Fruit fly (Drosophila melanogaster) whole organism, pupa: ENCODE results near the gene CG13793.

Experiments
- CG10348 ChIP-seq: fragments of 200-800 bp; sonication (Bioruptor generic); IDR thresholded peaks from 2 replicates; pipeline ENCODE4 v1.3.6; 2022; ENCODE audit warnings: missing biosample characterization, missing genetic modification characterization
- CG14655 ChIP-seq: fragments of 200-800 bp; sonication (Bioruptor generic); optimal IDR thresholded peaks from 3 replicates; lab custom pipeline; 2017; ENCODE audit warnings: mild to moderate bottlenecking, missing biosample characterization, missing genetic modification reagents, missing genetic modification characterization
- CG17806 ChIP-seq: fragments of 200-800 bp; sonication (Bioruptor generic); optimal IDR thresholded peaks from 2 replicates; lab custom pipeline; 2018; ENCODE audit warnings: missing biosample characterization, mild to moderate bottlenecking, missing genetic modification characterization, moderate library complexity
- CG34367 ChIP-seq: fragments of 200-800 bp; sonication (Bioruptor generic); optimal IDR thresholded peaks from 2 replicates; lab custom pipeline; 2018; ENCODE audit warnings: missing biosample characterization, mild to moderate bottlenecking, missing genetic modification characterization
- CG4496 ChIP-seq: fragments of 200-800 bp; sonication (Bioruptor generic); IDR thresholded peaks from 3 replicates; pipeline ENCODE4 v1.3.6; 2022; ENCODE audit warnings: missing biosample characterization, missing genetic modification characterization
- CG8301 ChIP-seq: fragments of 200-800 bp; sonication (Bioruptor generic); optimal IDR thresholded peaks from 2 replicates; lab custom pipeline; 2018; ENCODE audit warnings: missing biosample characterization, mild to moderate bottlenecking, missing genetic modification characterization
- D1 ChIP-seq: fragments of 200-800 bp; sonication (Bioruptor generic); optimal IDR thresholded peaks from 2 replicates; lab custom pipeline; 2018; ENCODE audit warnings: missing biosample characterization, mild to moderate bottlenecking, missing genetic modification characterization, moderate library complexity
- EcR ChIP-seq: fragments of 200-800 bp; sonication (Bioruptor generic); optimal IDR thresholded peaks from 3 replicates; lab custom pipeline; 2019; ENCODE audit warnings: missing biosample characterization, missing genetic modification characterization, mild to moderate bottlenecking, moderate library complexity, missing genetic modification reagents
- Pif1A ChIP-seq: fragments of 200-800 bp; sonication (Bioruptor generic); optimal IDR thresholded peaks from 3 replicates; lab custom pipeline; 2016; ENCODE audit warnings: missing biosample characterization, missing genetic modification characterization
- Pif1B ChIP-seq: fragments of 200-800 bp; sonication (Bioruptor generic); optimal IDR thresholded peaks from 3 replicates; lab custom pipeline; 2016; ENCODE audit warnings: missing biosample characterization, missing genetic modification characterization
- Snoo ChIP-seq: fragments of 200-800 bp; sonication (Bioruptor generic); optimal IDR thresholded peaks from 3 replicates; lab custom pipeline; 2017; ENCODE audit warnings: missing biosample characterization, mild to moderate bottlenecking, missing genetic modification characterization, inconsistent platforms
- fd96Ca ChIP-seq: fragments of 200-800 bp; sonication (Bioruptor generic); IDR thresholded peaks from 3 replicates; pipeline ENCODE4 v1.3.6; 2022; ENCODE audit warnings: missing biosample characterization, missing genetic modification characterization
- gl ChIP-seq: fragments of 200-800 bp; sonication (Bioruptor generic); optimal IDR thresholded peaks from 2 replicates; lab custom pipeline; 2018; ENCODE audit warnings: missing biosample characterization, mild to moderate bottlenecking, missing genetic modification characterization

DNA sequence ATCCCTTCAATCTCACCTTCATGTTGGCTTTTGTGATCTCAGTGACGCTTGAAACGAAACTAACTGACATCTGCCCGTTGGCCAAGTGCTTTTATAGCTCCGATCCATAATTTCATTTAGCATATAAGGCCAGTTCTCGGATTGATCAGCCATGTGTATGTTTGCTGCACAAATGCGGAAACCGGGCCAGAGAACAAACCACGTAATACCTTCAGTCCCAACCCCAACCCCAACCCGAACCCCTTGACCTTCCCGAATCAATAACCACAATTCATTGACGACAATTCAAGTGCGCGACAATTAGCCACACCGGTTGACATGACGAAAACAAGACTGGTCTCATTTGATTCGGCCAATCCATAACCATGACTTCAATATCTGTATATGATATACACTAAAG lies 33.8 kb upstream of the CG13793 start, which contains the start of gene CG7203:
- TF ChIP-seq D1 (tag; lab: Kevin White, UChicago) (no peak), CG10348 (no peak), EcR (no peak), Pif1B (no peak), CG17806 (tag; lab: Kevin White, UChicago) (no peak), gl (no peak), Snoo (tag; lab: Kevin White, UChicago) (no peak), CG4496 (GFP tag; lab: Robert Waterston, UW) (no peak), CG14655 (no peak), fd96Ca (no peak), CG34367 (tag; lab: Kevin White, UChicago) (no peak), CG8301 (no peak), Pif1A (no peak)
